Worm (Caenorhabditis elegans): Measurements from ENCODE around the gene F35A5.2.

The F35A5.2 gene

ce11 chrX:3798288-3798687, 6.6 kb upstream of the F35A5.2 start:
- no peak for TF ChIP-seq nhr-28 (tag; optimal IDR thresholded peaks at IDR 0.05)
- TF ChIP-seq drap-1 (GFP tag; optimal IDR thresholded peaks at IDR 0.05) = no peak
- TF ChIP-seq nhr-237 (tag; optimal IDR thresholded peaks at IDR 0.05) = no peak
- no peak for TF ChIP-seq lsy-2 (tag; optimal IDR thresholded peaks at IDR 0.05)
- TF ChIP-seq unc-120 (tag; optimal IDR thresholded peaks at IDR 0.05; ENCODE audit: poor library complexity, severe bottlenecking) = no peak
- TF ChIP-seq bed-3 (GFP tag; optimal IDR thresholded peaks at IDR 0.05) = no peak

- TF ChIP-seq nhr-2 (tag; optimal IDR thresholded peaks at IDR 0.05) (no peak), lsy-2 (tag; optimal IDR thresholded peaks at IDR 0.05) (no peak), mep-1 (tag; optimal IDR thresholded peaks at IDR 0.05) (peak; percentile 26), mls-2 (tag; optimal IDR thresholded peaks at IDR 0.05) (peak; percentile 28)
Observed at ce11 chrX:3802743-3803142, 2.2 kb upstream of the F35A5.2 start.

- TF ChIP-seq unc-120 (tag; optimal IDR thresholded peaks at IDR 0.05; ENCODE audit: poor library complexity, severe bottlenecking) = peak; percentile 26
- TF ChIP-seq sem-2 (GFP tag; optimal IDR thresholded peaks at IDR 0.05) = no peak
- peak; percentile 9 for TF ChIP-seq ceh-43 (GFP tag; optimal IDR thresholded peaks at IDR 0.05)
- no peak for TF ChIP-seq unc-39 (tag; optimal IDR thresholded peaks at IDR 0.05)
- TF ChIP-seq pha-4 (tag; optimal IDR thresholded peaks at IDR 0.05) = peak; percentile 82
- TF ChIP-seq unc-62 (GFP tag; optimal IDR thresholded peaks at IDR 0.05) = peak; percentile 4
- TF ChIP-seq M03D4.4 (tag; optimal IDR thresholded peaks at IDR 0.05) = no peak
- peak; percentile 13 for TF ChIP-seq sptf-1 (tag; optimal IDR thresholded peaks at IDR 0.05)
- TF ChIP-seq elt-3 (tag; optimal IDR thresholded peaks at IDR 0.05) = no peak
- no peak for TF ChIP-seq lin-32 (GFP tag; optimal IDR thresholded peaks at IDR 0.05)
- peak; percentile 46 for TF ChIP-seq nhr-237 (tag; optimal IDR thresholded peaks at IDR 0.05)
- TF ChIP-seq ceh-83 (GFP tag; optimal IDR thresholded peaks at IDR 0.05) = no peak
- peak; percentile 98 for TF ChIP-seq ces-1 (GFP tag; optimal IDR thresholded peaks at IDR 0.05)
- peak; percentile 5 for TF ChIP-seq blmp-1 (tag; optimal IDR thresholded peaks at IDR 0.05)
- TF ChIP-seq lsy-2 (tag; optimal IDR thresholded peaks at IDR 0.05) = peak; percentile 38
- TF ChIP-seq lin-13 (tag; optimal IDR thresholded peaks at IDR 0.05) = peak; percentile 94
- TF ChIP-seq flh-1 (GFP tag; optimal IDR thresholded peaks at IDR 0.05) = no peak
- peak; percentile 53 for TF ChIP-seq mep-1 (tag; optimal IDR thresholded peaks at IDR 0.05)
- TF ChIP-seq mab-5 (tag; optimal IDR thresholded peaks at IDR 0.05) = no peak
Observed at ce11 chrX:3803314-3803713, 1.6 kb upstream of the F35A5.2 start, which contains the start of gene F35A5.8. F35A5.8 (minus strand) TSS chrX:3803464.

ce11 chrX:3807166-3807565, 2.2 kb downstream of the F35A5.2 start, which contains the start of gene F35A5.1:
F35A5.1 (plus strand) TSS chrX:3807466.
- TF ChIP-seq blmp-1 (tag; optimal IDR thresholded peaks at IDR 0.05) (no peak), nhr-2 (tag; optimal IDR thresholded peaks at IDR 0.05) (no peak), mls-2 (tag; optimal IDR thresholded peaks at IDR 0.05) (no peak), elt-1 (tag; optimal IDR thresholded peaks at IDR 0.05; ENCODE audit: borderline replicate concordance, insufficient read depth) (no peak), ham-2 (GFP tag; optimal IDR thresholded peaks at IDR 0.05) (no peak), ztf-11 (tag; optimal IDR thresholded peaks at IDR 0.05) (no peak), hlh-1 (tag; optimal IDR thresholded peaks at IDR 0.05) (no peak), nhr-237 (tag; optimal IDR thresholded peaks at IDR 0.05) (no peak), elt-3 (tag; optimal IDR thresholded peaks at IDR 0.05) (no peak), sptf-1 (tag; optimal IDR thresholded peaks at IDR 0.05) (no peak), sem-2 (GFP tag; optimal IDR thresholded peaks at IDR 0.05) (no peak), mab-5 (tag; optimal IDR thresholded peaks at IDR 0.05) (no peak), nhr-28 (tag; optimal IDR thresholded peaks at IDR 0.05) (no peak), drap-1 (GFP tag; optimal IDR thresholded peaks at IDR 0.05) (no peak), flh-1 (GFP tag; optimal IDR thresholded peaks at IDR 0.05) (no peak), ceh-43 (GFP tag; optimal IDR thresholded peaks at IDR 0.05) (no peak), zip-8 (tag; optimal IDR thresholded peaks at IDR 0.05) (no peak)

- TF ChIP-seq bed-3 (GFP tag; optimal IDR thresholded peaks at IDR 0.05) (no peak), ceh-83 (GFP tag; optimal IDR thresholded peaks at IDR 0.05) (no peak), nhr-237 (tag; optimal IDR thresholded peaks at IDR 0.05) (no peak), pha-4 (tag; optimal IDR thresholded peaks at IDR 0.05) (no peak), unc-62 (GFP tag; optimal IDR thresholded peaks at IDR 0.05) (no peak), flh-1 (GFP tag; optimal IDR thresholded peaks at IDR 0.05) (no peak), snpc-4 (tag; optimal IDR thresholded peaks at IDR 0.05) (no peak), ham-2 (GFP tag; optimal IDR thresholded peaks at IDR 0.05) (no peak), ceh-39 (tag; optimal IDR thresholded peaks at IDR 0.05) (no peak), lsy-2 (tag; optimal IDR thresholded peaks at IDR 0.05) (no peak), blmp-1 (tag; optimal IDR thresholded peaks at IDR 0.05) (no peak), nhr-12 (tag; optimal IDR thresholded peaks at IDR 0.05) (no peak), ceh-43 (GFP tag; optimal IDR thresholded peaks at IDR 0.05) (no peak), unc-120 (tag; optimal IDR thresholded peaks at IDR 0.05; ENCODE audit: poor library complexity, severe bottlenecking) (no peak), mls-2 (tag; optimal IDR thresholded peaks at IDR 0.05) (no peak), ces-1 (GFP tag; optimal IDR thresholded peaks at IDR 0.05) (no peak), zip-8 (tag; optimal IDR thresholded peaks at IDR 0.05) (no peak), elt-1 (tag; optimal IDR thresholded peaks at IDR 0.05; ENCODE audit: borderline replicate concordance, insufficient read depth) (no peak), lin-32 (GFP tag; optimal IDR thresholded peaks at IDR 0.05) (no peak), tbx-8 (GFP tag; optimal IDR thresholded peaks at IDR 0.05) (no peak)
Observed at ce11 chrX:3814827-3815226, 9.9 kb downstream of the F35A5.2 start.

Measured in whole organism, mixed stage, embryonic.